Fruit fly (Drosophila melanogaster) whole organism, embryonic: Measurements from ENCODE around the gene CG32695.

ENCODE experiments used
- Ada2b ChIP-seq: fragments of 200-800 bp; sonication (Bioruptor generic); IDR thresholded peaks from 2 replicates; pipeline ENCODE4 v1.3.6; 2022; ENCODE audit warnings: missing biosample characterization, missing genetic modification characterization
- CG10321 ChIP-seq: fragments of 200-800 bp; sonication (Bioruptor generic); IDR thresholded peaks from 2 replicates; pipeline ENCODE4 v1.3.6; 2022; ENCODE audit warnings: missing biosample characterization, missing genetic modification characterization
- CG10431 ChIP-seq: fragments of 200-800 bp; sonication (Bioruptor generic); optimal IDR thresholded peaks from 3 replicates; lab custom pipeline; 2018; ENCODE audit warnings: missing biosample characterization, mild to moderate bottlenecking, missing genetic modification characterization
- CG10565 ChIP-seq: fragments of 200-800 bp; sonication (Bioruptor generic); optimal IDR thresholded peaks from 3 replicates; lab custom pipeline; 2016; ENCODE audit warnings: missing biosample characterization, mild to moderate bottlenecking, missing genetic modification characterization
- CG12744 ChIP-seq: fragments of 200-800 bp; sonication (Bioruptor generic); optimal IDR thresholded peaks from 2 replicates; lab custom pipeline; 2016; ENCODE audit warnings: missing biosample characterization, missing genetic modification characterization
- CG12769 ChIP-seq: fragments of 200-800 bp; sonication (Bioruptor generic); optimal IDR thresholded peaks from 2 replicates; lab custom pipeline; 2019; ENCODE audit warnings: missing biosample characterization, mild to moderate bottlenecking, missing genetic modification characterization, moderate library complexity
- CG14860 ChIP-seq: fragments of 200-800 bp; sonication (Bioruptor generic); IDR thresholded peaks from 3 replicates; pipeline ENCODE4 v1.3.6; 2022; ENCODE audit warnings: missing biosample characterization, missing genetic modification characterization; ENCODE audit not compliant: partially characterized antibody
- CG15696 ChIP-seq: fragments of 200-800 bp; sonication (Bioruptor generic); optimal IDR thresholded peaks from 2 replicates; lab custom pipeline; 2019; ENCODE audit warnings: missing biosample characterization, mild to moderate bottlenecking, missing genetic modification characterization, moderate library complexity
- CG17359 ChIP-seq: fragments of 200-800 bp; sonication (Bioruptor generic); optimal IDR thresholded peaks from 3 replicates; lab custom pipeline; 2018; ENCODE audit warnings: missing biosample characterization, mild to moderate bottlenecking, missing genetic modification characterization, moderate library complexity
- CG18619 ChIP-seq: fragments of 200-800 bp; sonication (Bioruptor generic); optimal IDR thresholded peaks from 3 replicates; lab custom pipeline; 2017; ENCODE audit warnings: missing biosample characterization, mild to moderate bottlenecking, missing genetic modification characterization
- CG34376 ChIP-seq: fragments of 200-800 bp; sonication (Bioruptor generic); optimal IDR thresholded peaks from 2 replicates; lab custom pipeline; 2018; ENCODE audit warnings: missing biosample characterization, mild to moderate bottlenecking, missing genetic modification characterization
- CG34422 ChIP-seq: fragments of 200-800 bp; sonication (Bioruptor generic); IDR thresholded peaks from 3 replicates; pipeline ENCODE4 v1.3.6; 2022; ENCODE audit warnings: missing biosample characterization, missing genetic modification characterization
- CG8388 ChIP-seq: fragments of 200-800 bp; sonication (Bioruptor generic); optimal IDR thresholded peaks from 2 replicates; lab custom pipeline; 2019; ENCODE audit warnings: missing biosample characterization, mild to moderate bottlenecking, missing genetic modification characterization, moderate library complexity
- Fer3 ChIP-seq: fragments of 200-800 bp; sonication (Bioruptor generic); optimal IDR thresholded peaks from 2 replicates; lab custom pipeline; 2018; ENCODE audit warnings: missing biosample characterization, mild to moderate bottlenecking, missing genetic modification characterization, moderate library complexity
- Hr78 ChIP-seq, 2 experiments: fragments of 200-800 bp in 1 of 2; fragments of >200 bp in 1 of 2; sonication (Bioruptor generic) in 1 of 2; optimal IDR thresholded peaks; 2 replicates each; lab custom pipeline; 2017 to 2019; ENCODE audit warnings: missing biosample characterization in 2 of 2, missing genetic modification characterization in 2 of 2, mild to moderate bottlenecking in 1 of 2, moderate library complexity in 1 of 2
- Lim3 ChIP-seq: fragments of 200-800 bp; sonication (Bioruptor generic); IDR thresholded peaks from 2 replicates; pipeline ENCODE4 v1.3.6; 2022; ENCODE audit warnings: missing biosample characterization, missing genetic modification characterization
- Med ChIP-seq: fragments of 200-800 bp; sonication (Bioruptor generic); peaks from one replicate; lab custom pipeline; 2016; ENCODE audit warnings: missing biosample characterization, missing genetic modification characterization, mild to moderate bottlenecking, inconsistent platforms, moderate library complexity
- Nf-YB ChIP-seq: fragments of 200-800 bp; sonication (Bioruptor generic); optimal IDR thresholded peaks from 3 replicates; lab custom pipeline; 2019; ENCODE audit warnings: missing biosample characterization, mild to moderate bottlenecking, missing genetic modification characterization, moderate library complexity
- Oli ChIP-seq: fragments of 200-800 bp; sonication (Bioruptor generic); optimal IDR thresholded peaks from 2 replicates; lab custom pipeline; 2018; ENCODE audit warnings: missing biosample characterization, mild to moderate bottlenecking, missing genetic modification characterization, moderate library complexity
- PHDP ChIP-seq: fragments of 200-800 bp; sonication (Bioruptor generic); optimal IDR thresholded peaks from 3 replicates; lab custom pipeline; 2018; ENCODE audit warnings: missing biosample characterization, mild to moderate bottlenecking, missing genetic modification characterization, moderate library complexity
- Rx ChIP-seq: fragments of 200-800 bp; sonication (Bioruptor generic); IDR thresholded peaks from 2 replicates; pipeline ENCODE4 v1.3.6; 2022; ENCODE audit warnings: missing biosample characterization, missing genetic modification characterization
- Sry-δ ChIP-seq: fragments of 200-800 bp; sonication (Bioruptor generic); optimal IDR thresholded peaks from 2 replicates; lab custom pipeline; 2016; ENCODE audit warnings: missing biosample characterization, missing genetic modification characterization
- TFAM ChIP-seq: fragments of 200-800 bp; sonication (Bioruptor generic); optimal IDR thresholded peaks from 2 replicates; lab custom pipeline; 2017; ENCODE audit warnings: missing biosample characterization, missing genetic modification characterization, inconsistent platforms
- ab ChIP-seq: fragments of 200-800 bp; sonication (Bioruptor generic); optimal IDR thresholded peaks from 2 replicates; lab custom pipeline; 2016; ENCODE audit warnings: missing biosample characterization, missing genetic modification characterization
- amos ChIP-seq: fragments of 200-800 bp; sonication (Bioruptor generic); IDR thresholded peaks from 2 replicates; pipeline ENCODE4 v1.3.6; 2022; ENCODE audit warnings: missing biosample characterization, missing genetic modification characterization; ENCODE audit not compliant: partially characterized antibody
- chinmo ChIP-seq: fragments of 200-800 bp; sonication (Bioruptor generic); IDR thresholded peaks from 4 replicates; pipeline ENCODE4 v1.3.6; 2022; ENCODE audit warnings: missing biosample characterization, missing genetic modification characterization; ENCODE audit not compliant: partially characterized antibody
- ci ChIP-seq: fragments of 200-800 bp; sonication (Bioruptor generic); IDR thresholded peaks from 3 replicates; pipeline ENCODE4 v1.3.6; 2022; ENCODE audit warnings: missing biosample characterization, missing genetic modification characterization
- croc ChIP-seq: fragments of 200-800 bp; sonication (Bioruptor generic); conservative IDR thresholded peaks from 3 replicates; pipeline ENCODE4 v1.3.6; 2022; ENCODE audit warnings: missing biosample characterization, missing genetic modification characterization
- crol ChIP-seq: fragments of 200-800 bp; sonication (Bioruptor generic); IDR thresholded peaks from 2 replicates; pipeline ENCODE4 v1.3.6; 2022; ENCODE audit warnings: missing biosample characterization, missing genetic modification characterization
- dimm ChIP-seq: fragments of 200-800 bp; sonication (Bioruptor generic); IDR thresholded peaks from 2 replicates; pipeline ENCODE4 v1.3.6; 2022; ENCODE audit warnings: missing biosample characterization, missing genetic modification characterization
- exex ChIP-seq: fragments of 200-800 bp; sonication (Bioruptor generic); optimal IDR thresholded peaks from 4 replicates; lab custom pipeline; 2018; ENCODE audit warnings: missing biosample characterization, mild to moderate bottlenecking, missing genetic modification characterization, moderate library complexity
- ftz-f1 ChIP-seq: fragments of 200-800 bp; sonication (Bioruptor generic); optimal IDR thresholded peaks from 2 replicates; lab custom pipeline; 2016; ENCODE audit warnings: missing biosample characterization, missing genetic modification characterization
- fu2 ChIP-seq: fragments of 200-800 bp; sonication (Bioruptor generic); optimal IDR thresholded peaks from 2 replicates; lab custom pipeline; 2016; ENCODE audit warnings: missing biosample characterization, missing genetic modification characterization
- grn ChIP-seq: fragments of 200-800 bp; sonication (Bioruptor generic); optimal IDR thresholded peaks from 3 replicates; lab custom pipeline; 2017; ENCODE audit warnings: missing biosample characterization, missing genetic modification characterization
- lab ChIP-seq: fragments of 200-800 bp; sonication (Bioruptor generic); optimal IDR thresholded peaks from 3 replicates; lab custom pipeline; 2017; ENCODE audit warnings: missing biosample characterization, missing genetic modification characterization, mild to moderate bottlenecking, moderate library complexity, missing genetic modification reagents
- lbe ChIP-seq: fragments of 200-800 bp; sonication (Bioruptor generic); optimal IDR thresholded peaks from 2 replicates; lab custom pipeline; 2016; ENCODE audit warnings: missing biosample characterization, mild to moderate bottlenecking, missing genetic modification characterization
- lmd ChIP-seq: fragments of 200-800 bp; sonication (Bioruptor generic); IDR thresholded peaks from 2 replicates; pipeline ENCODE4 v1.3.6; 2022; ENCODE audit warnings: missing biosample characterization, missing genetic modification characterization
- nerfin-1 ChIP-seq: fragments of 200-800 bp; sonication (Bioruptor generic); optimal IDR thresholded peaks from 3 replicates; lab custom pipeline; 2019; ENCODE audit warnings: missing biosample characterization, mild to moderate bottlenecking, missing genetic modification characterization, moderate library complexity
- onecut ChIP-seq: fragments of 200-800 bp; sonication (Bioruptor generic); IDR thresholded peaks from 2 replicates; pipeline ENCODE4 v1.3.6; 2022; ENCODE audit warnings: missing biosample characterization, missing genetic modification characterization
- org-1 ChIP-seq: fragments of 200-800 bp; sonication (Bioruptor generic); optimal IDR thresholded peaks from 2 replicates; lab custom pipeline; 2017; ENCODE audit warnings: missing biosample characterization, missing genetic modification characterization
- pb ChIP-seq: fragments of 200-800 bp; sonication (Bioruptor generic); optimal IDR thresholded peaks from 3 replicates; lab custom pipeline; 2016; ENCODE audit warnings: missing biosample characterization, missing genetic modification characterization
- phol ChIP-seq: fragments of 200-800 bp; sonication (Bioruptor generic); optimal IDR thresholded peaks from 3 replicates; lab custom pipeline; 2018; ENCODE audit warnings: missing biosample characterization, mild to moderate bottlenecking, missing genetic modification characterization, moderate library complexity
- pros ChIP-seq: fragments of 200-800 bp; sonication (Bioruptor generic); optimal IDR thresholded peaks from 3 replicates; lab custom pipeline; 2019; ENCODE audit warnings: missing biosample characterization, mild to moderate bottlenecking, missing genetic modification characterization, moderate library complexity
- sens ChIP-seq: fragments of 200-800 bp; sonication (Bioruptor generic); peaks from one replicate; lab custom pipeline; 2016; ENCODE audit warnings: missing biosample characterization, missing genetic modification characterization
- sens-2 ChIP-seq: fragments of 200-800 bp; sonication (Bioruptor generic); IDR thresholded peaks from 2 replicates; pipeline ENCODE4 v1.3.6; 2022; ENCODE audit warnings: missing biosample characterization, missing genetic modification characterization
- seq ChIP-seq: fragments of 200-800 bp; sonication (Bioruptor generic); IDR thresholded peaks from 2 replicates; pipeline ENCODE4 v1.3.6; 2022; ENCODE audit warnings: missing biosample characterization, missing genetic modification characterization
- sisA ChIP-seq: fragments of 200-800 bp; sonication (Bioruptor generic); IDR thresholded peaks from 2 replicates; pipeline ENCODE4 v1.3.6; 2022; ENCODE audit warnings: missing biosample characterization, missing genetic modification characterization
- tll ChIP-seq, 2 experiments: fragments of 200-800 bp in 1 of 2; fragments of >200 bp in 1 of 2; sonication (Bioruptor generic) in 1 of 2; optimal IDR thresholded peaks; 2 replicates each; lab custom pipeline; 2017 to 2019; ENCODE audit warnings: missing biosample characterization in 2 of 2, missing genetic modification characterization in 2 of 2, mild to moderate bottlenecking in 1 of 2, moderate library complexity in 1 of 2
- ttk ChIP-seq: fragments of 200-800 bp; sonication (Bioruptor generic); IDR thresholded peaks from 2 replicates; pipeline ENCODE4 v2.1.2; 2022; ENCODE audit warnings: missing biosample characterization, missing genetic modification characterization
- zen ChIP-seq: fragments of 200-800 bp; sonication (Bioruptor generic); optimal IDR thresholded peaks from 3 replicates; lab custom pipeline; 2018; ENCODE audit warnings: missing biosample characterization, mild to moderate bottlenecking, missing genetic modification characterization, moderate library complexity
- zfh2 ChIP-seq: fragments of 200-800 bp; sonication (Bioruptor generic); optimal IDR thresholded peaks from 2 replicates; lab custom pipeline; 2016; ENCODE audit warnings: missing biosample characterization, missing genetic modification characterization

The CG32695 gene

DNA sequence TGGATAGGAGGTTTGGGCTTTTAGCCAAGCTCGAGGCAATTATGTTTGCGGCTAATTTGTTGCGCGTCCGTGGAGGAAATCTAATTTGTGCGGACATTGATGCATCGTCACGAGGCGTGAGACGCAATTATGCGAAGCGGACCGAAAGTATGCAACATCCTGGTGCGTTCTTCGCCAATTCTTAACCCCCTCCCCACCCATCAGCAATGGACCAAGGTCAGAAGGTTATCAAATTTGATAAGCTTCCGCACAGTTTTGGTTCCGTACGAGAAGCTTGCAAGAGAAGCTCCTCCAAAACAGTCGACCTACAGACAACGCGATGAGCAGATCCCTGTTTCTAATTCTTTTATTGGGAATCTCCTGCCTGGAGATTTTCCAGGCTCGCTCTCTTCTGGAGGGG lies 4.3 kb upstream of the CG32695 start, which contains the start of gene CG1468:
Gene CG1468, plus strand, starts transcription at position 298 of the 400 bp plus-strand sequence.
- peak in 1 of 2 experiments; percentile 53 for TF ChIP-seq Hr78 (GFP tag; optimal IDR thresholded peaks at IDR 0.05; lab: Kevin White, UChicago)
- TF ChIP-seq CG8388 (GFP tag; lab: Kevin White, UChicago) = no peak
- no peak for TF ChIP-seq PHDP (tag; lab: Kevin White, UChicago)
- no peak for TF ChIP-seq Oli (tag; lab: Kevin White, UChicago)
- TF ChIP-seq tll (GFP tag; optimal IDR thresholded peaks at IDR 0.05; lab: Kevin White, UChicago) = no peak
- TF ChIP-seq seq (GFP tag; lab: Robert Waterston, UW) = no peak
- no peak for TF ChIP-seq sens-2 (GFP tag; lab: Robert Waterston, UW)
- no peak for TF ChIP-seq sisA (GFP tag; lab: Robert Waterston, UW)
- no peak for TF ChIP-seq dimm (GFP tag; lab: Robert Waterston, UW)
- TF ChIP-seq Med (GFP tag; lab: Kevin White, UChicago) = peak; percentile 24
- TF ChIP-seq zfh2 (GFP tag; lab: Kevin White, UChicago) = no peak
- no peak for TF ChIP-seq CG18619 (GFP tag; lab: Kevin White, UChicago)
- no peak for TF ChIP-seq pros (GFP tag; lab: Kevin White, UChicago)
- TF ChIP-seq Nf-YB (GFP tag; lab: Kevin White, UChicago) = no peak
- no peak for TF ChIP-seq CG10431 (GFP tag; lab: Kevin White, UChicago)
- TF ChIP-seq crol = peak; percentile 42; the same call in 1 of the 2 replicates
- TF ChIP-seq CG17359 (tag; lab: Kevin White, UChicago) = no peak
- no peak for TF ChIP-seq Rx (GFP tag; lab: Robert Waterston, UW)
- TF ChIP-seq chinmo (GFP tag; lab: Robert Waterston, UW) = 0 out of 4 replicates have a peak, but pooled peaks have one; percentile 15
- TF ChIP-seq phol (tag; lab: Kevin White, UChicago) = no peak
- TF ChIP-seq CG15696 (tag; lab: Kevin White, UChicago) = no peak
- no peak for TF ChIP-seq grn (GFP tag; lab: Kevin White, UChicago)
- no peak for TF ChIP-seq nerfin-1 (tag; lab: Kevin White, UChicago)
- TF ChIP-seq amos = no peak
- no peak for TF ChIP-seq ci (GFP tag; lab: Robert Waterston, UW)
- TF ChIP-seq ab = no peak
- TF ChIP-seq zen = no peak
- TF ChIP-seq CG34376 (GFP tag; lab: Kevin White, UChicago) = peak; percentile 4
- TF ChIP-seq ftz-f1 = peak; percentile 76

DNA sequence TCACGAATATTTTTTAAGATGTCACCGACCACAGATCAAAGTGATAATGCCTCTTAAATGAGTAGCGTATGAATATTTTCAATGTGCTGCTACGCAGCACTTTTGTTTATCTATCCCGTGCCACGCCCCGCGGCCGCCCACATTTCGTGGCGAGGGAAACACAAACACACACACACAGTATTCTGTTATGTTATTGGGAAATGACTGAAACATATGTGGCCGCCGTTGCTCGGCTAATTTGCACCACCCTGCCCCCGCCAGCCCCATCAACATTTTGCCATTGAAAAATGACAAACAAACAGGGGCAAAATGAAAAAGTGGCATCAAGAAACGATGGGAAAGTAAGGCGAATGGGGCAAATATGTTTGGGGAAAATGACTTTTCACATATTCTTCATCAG lies 3.4 kb upstream of the CG32695 start:
- no peak for TF ChIP-seq fu2 (GFP tag; lab: Kevin White, UChicago)
- 0 out of 2 replicates have a peak, but pooled peaks have one; percentile 9 for TF ChIP-seq lmd (GFP tag; lab: Robert Waterston, UW)
- no peak for TF ChIP-seq onecut (GFP tag; lab: Robert Waterston, UW)
- peak; percentile 2 for TF ChIP-seq sens (GFP tag; lab: Kevin White, UChicago)
- TF ChIP-seq croc (GFP tag; lab: Robert Waterston, UW) = no peak
- TF ChIP-seq Lim3 (GFP tag; lab: Robert Waterston, UW) = no peak
- no peak for TF ChIP-seq Fer3 (tag; lab: Kevin White, UChicago)
- TF ChIP-seq ttk (GFP tag; lab: Robert Waterston, UW) = no peak
- no peak for TF ChIP-seq CG34422 (GFP tag; lab: Robert Waterston, UW)
- no peak for TF ChIP-seq pb
- TF ChIP-seq CG10565 (GFP tag; lab: Kevin White, UChicago) = no peak
- no peak for TF ChIP-seq org-1 (GFP tag; lab: Kevin White, UChicago)
- no peak for TF ChIP-seq CG12744 (GFP tag; lab: Kevin White, UChicago)
- TF ChIP-seq Ada2b (GFP tag; lab: Robert Waterston, UW) = no peak
- no peak for TF ChIP-seq TFAM (GFP tag; lab: Kevin White, UChicago)
- no peak for TF ChIP-seq lab
- TF ChIP-seq CG10321 (GFP tag; lab: Robert Waterston, UW) = no peak
- TF ChIP-seq CG14860 (GFP tag; lab: Robert Waterston, UW) = no peak
- TF ChIP-seq lbe = no peak
- no peak for TF ChIP-seq exex (tag; lab: Kevin White, UChicago)
- peak; percentile 92 for TF ChIP-seq CG12769 (tag; lab: Kevin White, UChicago)
- TF ChIP-seq Sry-δ (GFP tag; lab: Kevin White, UChicago) = no peak
